Fruit fly (Drosophila melanogaster): Measurements from ENCODE around the gene CG11703.

CG11703 gene

dm6 chr3R:19223369-19223768, 4.6 kb downstream of the CG11703 start:
- no peak for TF ChIP-seq CG17801 (GFP tag; optimal IDR thresholded peaks at IDR 0.05; ENCODE audit: partially characterized antibody)

- TF ChIP-seq CG17801 (GFP tag; optimal IDR thresholded peaks at IDR 0.05; ENCODE audit: partially characterized antibody) = no peak
These were observed 6.6 kb downstream of the CG11703 start for dm6 chr3R:19221350-19221749.

DNA sequence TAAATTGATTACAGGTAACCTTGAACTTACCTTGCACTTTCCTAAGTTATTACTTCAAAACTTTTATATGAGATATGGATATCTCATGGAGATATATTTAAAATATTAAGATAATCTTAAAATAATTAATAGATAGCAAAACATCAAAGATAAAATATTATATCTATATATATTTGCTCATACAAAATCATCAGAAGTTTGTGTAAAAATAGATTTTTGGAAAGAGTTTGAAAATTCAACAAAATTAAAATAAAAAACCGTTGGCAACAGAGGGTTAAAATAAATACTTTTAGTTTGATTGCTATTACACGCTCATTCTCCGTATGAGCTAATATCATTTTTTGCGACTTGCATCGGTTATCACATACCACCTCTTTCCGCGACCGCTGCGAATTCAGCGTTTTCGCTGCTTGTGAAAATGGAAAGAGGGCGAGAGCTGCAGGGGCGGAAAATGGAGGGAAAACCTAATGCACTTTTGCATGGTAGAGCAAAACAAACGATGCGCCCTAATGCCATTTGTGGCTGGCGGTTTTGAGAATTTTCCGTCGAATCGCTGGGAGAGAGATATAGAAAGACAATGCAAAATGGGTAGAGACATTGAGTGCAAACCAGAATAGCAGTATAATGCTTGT, 15.3 kb downstream of the CG11703 start:
- peak; percentile 47 for TF ChIP-seq CG17801 (GFP tag; optimal IDR thresholded peaks at IDR 0.05; ENCODE audit: partially characterized antibody)

DNA sequence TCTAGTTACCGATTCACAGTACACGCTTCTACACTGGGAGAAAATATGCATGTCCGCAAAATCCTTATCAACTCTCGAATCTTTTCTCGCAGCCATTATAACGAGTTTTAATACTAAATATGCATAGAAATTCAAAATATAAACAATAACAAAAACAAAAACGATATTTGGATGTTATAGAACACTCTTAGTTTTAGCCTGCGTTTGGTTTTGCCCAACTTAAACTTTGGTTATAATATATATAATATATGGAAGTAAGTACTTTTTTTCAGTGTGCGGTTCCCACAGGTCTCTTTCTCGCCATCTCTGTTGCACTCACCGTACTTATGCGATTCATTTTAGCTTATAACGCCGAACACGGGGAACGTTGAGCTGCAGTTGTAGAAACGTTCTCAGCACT, 16.2 kb downstream of the CG11703 start, which contains the start of gene cry:
Gene cry (plus strand): TSS at position 377 of the 400 bp plus-strand sequence.
- peak; percentile 97 for TF ChIP-seq CG17801 (GFP tag; optimal IDR thresholded peaks at IDR 0.05; ENCODE audit: partially characterized antibody)

DNA sequence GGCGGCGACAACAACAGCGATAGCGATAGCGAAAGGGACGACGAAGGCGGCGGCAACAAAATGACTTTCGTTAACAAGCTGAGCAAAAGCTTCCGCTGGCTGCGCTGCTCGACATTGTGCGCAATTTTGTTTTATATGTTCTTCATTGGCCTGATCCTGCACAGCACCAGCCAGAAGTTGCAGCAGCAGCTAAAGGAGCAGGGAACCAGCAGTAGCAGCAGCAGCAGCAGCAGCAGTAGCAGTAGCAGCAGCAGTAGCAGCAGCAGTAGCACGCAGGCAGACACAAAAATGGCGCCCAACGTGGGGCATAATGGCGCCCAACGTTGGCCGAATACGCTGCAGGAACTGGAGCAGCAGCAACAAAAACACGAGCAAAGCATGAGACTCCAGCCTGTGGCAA, 38.0 kb downstream of the CG11703 start:
- no peak for TF ChIP-seq CG17801 (GFP tag; optimal IDR thresholded peaks at IDR 0.05; ENCODE audit: partially characterized antibody)

dm6 chr3R:19187717-19188149, 40.2 kb downstream of the CG11703 start:
- no peak for TF ChIP-seq CG17801 (GFP tag; optimal IDR thresholded peaks at IDR 0.05; ENCODE audit: partially characterized antibody)

DNA sequence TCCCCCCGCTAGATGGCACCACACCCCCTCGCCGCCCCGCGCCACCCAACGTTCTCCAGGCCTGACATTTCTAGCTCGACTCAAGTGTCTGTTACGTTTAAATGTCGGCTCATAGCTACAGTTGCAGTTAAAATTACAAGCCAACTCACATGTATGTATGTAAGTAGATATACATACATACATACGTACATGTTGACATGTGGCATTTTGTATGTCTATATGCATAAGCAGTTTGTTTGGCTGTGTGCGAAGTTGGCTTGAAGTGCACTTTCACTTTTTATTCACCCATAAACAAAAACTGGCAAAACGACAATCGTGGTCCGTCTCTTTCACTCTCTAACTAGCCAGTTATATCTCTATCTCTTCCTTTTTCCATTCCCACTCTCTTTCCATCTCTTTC, 45.1 kb downstream of the CG11703 start:
- no peak for TF ChIP-seq CG17801 (GFP tag; optimal IDR thresholded peaks at IDR 0.05; ENCODE audit: partially characterized antibody)

- no peak for TF ChIP-seq CG17801 (GFP tag; optimal IDR thresholded peaks at IDR 0.05; ENCODE audit: partially characterized antibody)
These were observed 46.8 kb downstream of the CG11703 start for dm6 chr3R:19181214-19181613.

- TF ChIP-seq CG17801 (GFP tag; optimal IDR thresholded peaks at IDR 0.05; ENCODE audit: partially characterized antibody) = no peak
These were observed 47.6 kb downstream of the CG11703 start, which contains the start of the genes CG5555 and myd for dm6 chr3R:19180263-19180893. CG5555 (minus strand) TSS chr3R:19180538. myd (plus strand) TSS chr3R:19180659.
